Fruit fly (Drosophila melanogaster): ENCODE results near the gene APC7.
A peak's percentile ranks its signal among the peaks of the same experiment; 100 is the strongest.

The APC7 gene

dm6 chrX:6615476-6615875 lies 18.6 kb downstream of the APC7 start (continued):
- TF ChIP-seq Jarid2 (GFP tag; optimal IDR thresholded peaks at IDR 0.05) (no peak), sc (optimal IDR thresholded peaks at IDR 0.05) (no peak), sc (GFP tag; optimal IDR thresholded peaks at IDR 0.05) (peak; percentile 25), Vsx1 (GFP tag; optimal IDR thresholded peaks at IDR 0.05) (no peak), cad (GFP tag; optimal IDR thresholded peaks at IDR 0.05) (no peak), CG9876 (GFP tag; optimal IDR thresholded peaks at IDR 0.05) (no peak), C15 (GFP tag; IDR thresholded peaks at IDR 0.05) (no peak), CG5953 (GFP tag; IDR thresholded peaks at IDR 0.05) (0 out of 2 replicates have a peak, but pooled peaks have one; percentile 26), Adf1 (GFP tag; IDR thresholded peaks at IDR 0.05) (no peak), CG5245 (GFP tag; optimal IDR thresholded peaks at IDR 0.05) (peak; percentile 31), Eip74EF (GFP tag; optimal IDR thresholded peaks at IDR 0.05) (no peak), CG2875 (GFP tag; optimal IDR thresholded peaks at IDR 0.05) (no peak), ems (GFP tag; optimal IDR thresholded peaks at IDR 0.05) (no peak), CG13775 (GFP tag; optimal IDR thresholded peaks at IDR 0.05) (no peak), CG3163 (GFP tag; optimal IDR thresholded peaks at IDR 0.05) (no peak), CG33557 (GFP tag; optimal IDR thresholded peaks at IDR 0.05) (no peak), scrt (GFP tag; optimal IDR thresholded peaks at IDR 0.05) (no peak), CG13123 (GFP tag; optimal IDR thresholded peaks at IDR 0.05) (no peak), CG30431 (GFP tag; optimal IDR thresholded peaks at IDR 0.05) (no peak), btn (GFP tag; optimal IDR thresholded peaks at IDR 0.05) (no peak), Meics (GFP tag; optimal IDR thresholded peaks at IDR 0.05) (no peak), Ets97D (GFP tag; optimal IDR thresholded peaks at IDR 0.05) (no peak), Tbp (GFP tag; optimal IDR thresholded peaks at IDR 0.05) (no peak), CG15073 (GFP tag; optimal IDR thresholded peaks at IDR 0.05) (no peak), ewg (GFP tag; optimal IDR thresholded peaks at IDR 0.05) (peak; percentile 21), CrebB (tag; optimal IDR thresholded peaks at IDR 0.05) (no peak), CG10431 (GFP tag; optimal IDR thresholded peaks at IDR 0.05) (no peak), ken (GFP tag; IDR thresholded peaks at IDR 0.05) (peak; percentile 67), Hr3 (GFP tag; optimal IDR thresholded peaks at IDR 0.05) (peak; percentile 41), pita (GFP tag; optimal IDR thresholded peaks at IDR 0.05) (no peak), gem (tag; optimal IDR thresholded peaks at IDR 0.05) (peak; percentile 61), CG1602 (GFP tag; optimal IDR thresholded peaks at IDR 0.05) (peak; percentile 4), Dek (tag; optimal IDR thresholded peaks at IDR 0.05) (no peak), CG12744 (GFP tag; optimal IDR thresholded peaks at IDR 0.05) (no peak), Camta (GFP tag; optimal IDR thresholded peaks at IDR 0.05) (peak; percentile 63), CG6654 (GFP tag; optimal IDR thresholded peaks at IDR 0.05) (no peak), pnt (GFP tag; optimal IDR thresholded peaks at IDR 0.05) (peak; percentile 67), CG16813 (GFP tag; IDR thresholded peaks at IDR 0.05; ENCODE audit: partially characterized antibody) (no peak), esg (GFP tag; conservative IDR thresholded peaks at IDR 0.05) (peak; percentile 56), br (optimal IDR thresholded peaks at IDR 0.05) (no peak), Abd-B (GFP tag; optimal IDR thresholded peaks at IDR 0.05) (no peak), hkb (optimal IDR thresholded peaks at IDR 0.05) (no peak), hkb (GFP tag; IDR thresholded peaks at IDR 0.05) (peak; percentile 57; the same call in 1 of the 2 replicates), dati (GFP tag; IDR thresholded peaks at IDR 0.05) (peak; percentile 4; the same call in 1 of the 2 replicates), lilli (GFP tag; optimal IDR thresholded peaks at IDR 0.05) (peak; percentile 36), ase (GFP tag; IDR thresholded peaks at IDR 0.05) (peak; percentile 35; the same call in 1 of the 3 replicates), CG10462 (GFP tag; optimal IDR thresholded peaks at IDR 0.05) (no peak), chn (GFP tag; optimal IDR thresholded peaks at IDR 0.05) (peak; percentile 22), CG9797 (GFP tag; optimal IDR thresholded peaks at IDR 0.05) (no peak), zen2 (GFP tag; IDR thresholded peaks at IDR 0.05; ENCODE audit: partially characterized antibody) (no peak), CG9727 (GFP tag; optimal IDR thresholded peaks at IDR 0.05) (peak; percentile 34), CG11504 (tag; optimal IDR thresholded peaks at IDR 0.05) (peak; percentile 76), Med (GFP tag) (peak; percentile 60)

Data from whole organism, embryonic.